Fruit fly (Drosophila melanogaster) whole organism, embryonic: ENCODE results near the gene Oatp30B.

Experiments used
- Bgb ChIP-seq: fragments of 200-800 bp; sonication (Bioruptor generic); IDR thresholded peaks from 2 replicates; pipeline ENCODE4 v1.3.6; 2022; ENCODE audit warnings: missing biosample characterization, missing genetic modification characterization; ENCODE audit not compliant: partially characterized antibody
- CG10147 ChIP-seq: fragments of 200-800 bp; sonication (Bioruptor generic); optimal IDR thresholded peaks from 2 replicates; lab custom pipeline; 2019; ENCODE audit warnings: missing biosample characterization, mild to moderate bottlenecking, missing genetic modification characterization, moderate library complexity
- CG10209 ChIP-seq: fragments of 200-800 bp; sonication (Bioruptor generic); optimal IDR thresholded peaks from 3 replicates; lab custom pipeline; 2017; ENCODE audit warnings: missing biosample characterization, mild to moderate bottlenecking, missing genetic modification characterization, missing genetic modification reagents
- CG11456 ChIP-seq: fragments of 200-800 bp; sonication (Bioruptor generic); IDR thresholded peaks from 3 replicates; pipeline ENCODE4 v1.3.6; 2022; ENCODE audit warnings: missing biosample characterization, missing genetic modification characterization
- CG15073 ChIP-seq: fragments of 200-800 bp; sonication (Bioruptor generic); optimal IDR thresholded peaks from 2 replicates; lab custom pipeline; 2016; ENCODE audit warnings: missing biosample characterization, missing genetic modification characterization
- CG15269 ChIP-seq: fragments of 200-800 bp; sonication (Bioruptor generic); optimal IDR thresholded peaks from 2 replicates; lab custom pipeline; 2018; ENCODE audit warnings: missing biosample characterization, mild to moderate bottlenecking, missing genetic modification characterization, moderate library complexity
- CG1529 ChIP-seq: fragments of 200-800 bp; sonication (Bioruptor generic); optimal IDR thresholded peaks from 3 replicates; lab custom pipeline; 2018; ENCODE audit warnings: missing biosample characterization, missing genetic modification characterization
- CG17186 ChIP-seq: fragments of 200-800 bp; sonication (Bioruptor generic); optimal IDR thresholded peaks from 3 replicates; lab custom pipeline; 2017; ENCODE audit warnings: missing biosample characterization, missing genetic modification reagents, missing genetic modification characterization
- CG17612 ChIP-seq: fragments of 200-800 bp; sonication (Bioruptor generic); IDR thresholded peaks from 2 replicates; pipeline ENCODE4 v1.3.6; 2022; ENCODE audit warnings: missing biosample characterization, missing genetic modification characterization
- CG18262 ChIP-seq: fragments of 200-800 bp; optimal IDR thresholded peaks from 3 replicates; lab custom pipeline; 2019; ENCODE audit warnings: missing biosample characterization, mild to moderate bottlenecking, missing genetic modification characterization, moderate library complexity
- CG2116 ChIP-seq: fragments of 200-800 bp; sonication (Bioruptor generic); optimal IDR thresholded peaks from 3 replicates; lab custom pipeline; 2018; ENCODE audit warnings: missing biosample characterization, mild to moderate bottlenecking, missing genetic modification characterization
- CG33213 ChIP-seq: fragments of 200-800 bp; sonication (Bioruptor generic); optimal IDR thresholded peaks from 3 replicates; lab custom pipeline; 2016; ENCODE audit warnings: missing biosample characterization, missing genetic modification characterization
- CG4707 ChIP-seq: fragments of 200-800 bp; sonication (Bioruptor generic); optimal IDR thresholded peaks from 2 replicates; lab custom pipeline; 2018; ENCODE audit warnings: missing biosample characterization, mild to moderate bottlenecking, missing genetic modification characterization, moderate library complexity
- CG4730 ChIP-seq: fragments of 200-800 bp; sonication (Bioruptor generic); IDR thresholded peaks from 2 replicates; pipeline ENCODE4 v1.3.6; 2022; ENCODE audit warnings: missing biosample characterization, missing genetic modification characterization
- CG7963 ChIP-seq: fragments of 200-800 bp; sonication (Bioruptor generic); IDR thresholded peaks from 3 replicates; pipeline ENCODE4 v1.3.6; 2022; ENCODE audit warnings: missing biosample characterization, missing genetic modification characterization; ENCODE audit not compliant: partially characterized antibody
- CG8281 ChIP-seq: fragments of 200-800 bp; sonication (Bioruptor generic); optimal IDR thresholded peaks from 2 replicates; lab custom pipeline; 2018; ENCODE audit warnings: missing biosample characterization, mild to moderate bottlenecking, missing genetic modification characterization, moderate library complexity
- D ChIP-seq, 2 experiments: fragments of 200-800 bp in 1 of 2; fragments of >200 bp in 1 of 2; sonication (Bioruptor generic) in 1 of 2; optimal IDR thresholded peaks; 2 replicates in 1 of 2; 3 replicates in 1 of 2; lab custom pipeline; 2017; ENCODE audit warnings: mild to moderate bottlenecking in 1 of 2, missing biosample characterization in 1 of 2, missing genetic modification characterization in 1 of 2, missing genetic modification reagents in 1 of 2
- Deaf1 ChIP-seq: fragments of 200-800 bp; optimal IDR thresholded peaks from 3 replicates; lab custom pipeline; 2019; ENCODE audit warnings: missing biosample characterization, mild to moderate bottlenecking, missing genetic modification characterization, moderate library complexity
- Elba2 ChIP-seq: fragments of 200-800 bp; sonication (Bioruptor generic); optimal IDR thresholded peaks from 3 replicates; lab custom pipeline; 2016; ENCODE audit warnings: missing biosample characterization, missing genetic modification characterization
- Hr78 ChIP-seq, 2 experiments: fragments of 200-800 bp in 1 of 2; fragments of >200 bp in 1 of 2; sonication (Bioruptor generic) in 1 of 2; optimal IDR thresholded peaks; 2 replicates each; lab custom pipeline; 2017 to 2019; ENCODE audit warnings: missing biosample characterization in 2 of 2, missing genetic modification characterization in 2 of 2, mild to moderate bottlenecking in 1 of 2, moderate library complexity in 1 of 2
- Kr ChIP-seq: fragments of 200-800 bp; sonication (Bioruptor generic); optimal IDR thresholded peaks from 2 replicates; lab custom pipeline; 2017; ENCODE audit warnings: missing biosample characterization, mild to moderate bottlenecking, missing genetic modification characterization
- MTF-1 ChIP-seq: fragments of 200-800 bp; sonication (Bioruptor generic); optimal IDR thresholded peaks from 2 replicates; lab custom pipeline; 2018; ENCODE audit warnings: missing biosample characterization, mild to moderate bottlenecking, missing genetic modification characterization, borderline replicate concordance
- NC2β ChIP-seq: fragments of 200-800 bp; sonication (Bioruptor generic); optimal IDR thresholded peaks from 2 replicates; lab custom pipeline; 2016; ENCODE audit warnings: missing biosample characterization, missing genetic modification characterization
- Oaz ChIP-seq: fragments of 200-800 bp; sonication (Bioruptor generic); IDR thresholded peaks from 2 replicates; pipeline ENCODE4 v1.3.6; 2022; ENCODE audit warnings: missing biosample characterization, missing genetic modification characterization
- Xrp1 ChIP-seq: fragments of 200-800 bp; sonication (Bioruptor generic); IDR thresholded peaks from 2 replicates; pipeline ENCODE4 v1.3.6; 2022; ENCODE audit warnings: missing biosample characterization, missing genetic modification characterization
- amos ChIP-seq: fragments of 200-800 bp; sonication (Bioruptor generic); IDR thresholded peaks from 2 replicates; pipeline ENCODE4 v1.3.6; 2022; ENCODE audit warnings: missing biosample characterization, missing genetic modification characterization; ENCODE audit not compliant: partially characterized antibody
- chinmo ChIP-seq: fragments of 200-800 bp; sonication (Bioruptor generic); IDR thresholded peaks from 4 replicates; pipeline ENCODE4 v1.3.6; 2022; ENCODE audit warnings: missing biosample characterization, missing genetic modification characterization; ENCODE audit not compliant: partially characterized antibody
- ci ChIP-seq: fragments of 200-800 bp; sonication (Bioruptor generic); IDR thresholded peaks from 3 replicates; pipeline ENCODE4 v1.3.6; 2022; ENCODE audit warnings: missing biosample characterization, missing genetic modification characterization
- crc ChIP-seq: fragments of 200-800 bp; sonication (Bioruptor generic); optimal IDR thresholded peaks from 2 replicates; lab custom pipeline; 2016; ENCODE audit warnings: missing biosample characterization, missing genetic modification characterization
- crol ChIP-seq: fragments of 200-800 bp; sonication (Bioruptor generic); IDR thresholded peaks from 2 replicates; pipeline ENCODE4 v1.3.6; 2022; ENCODE audit warnings: missing biosample characterization, missing genetic modification characterization
- dm ChIP-seq: fragments of 200-800 bp; sonication (Bioruptor generic); optimal IDR thresholded peaks from 3 replicates; lab custom pipeline; 2016; ENCODE audit warnings: missing biosample characterization, missing genetic modification characterization
- dmrt99B ChIP-seq: fragments of 200-800 bp; sonication (Bioruptor generic); optimal IDR thresholded peaks from 2 replicates; lab custom pipeline; 2018; ENCODE audit warnings: missing biosample characterization, mild to moderate bottlenecking, missing genetic modification characterization, moderate library complexity
- gce ChIP-seq: fragments of 200-800 bp; sonication (Bioruptor generic); IDR thresholded peaks from 3 replicates; pipeline ENCODE4 v1.3.6; 2022; ENCODE audit warnings: missing biosample characterization, missing genetic modification characterization
- gsb ChIP-seq: fragments of 200-800 bp; sonication (Bioruptor generic); IDR thresholded peaks from 2 replicates; pipeline ENCODE4 v1.3.6; 2022; ENCODE audit warnings: missing biosample characterization, missing genetic modification characterization
- hb ChIP-seq: fragments of 200-800 bp; sonication (Bioruptor generic); IDR thresholded peaks from 3 replicates; pipeline ENCODE4 v1.3.6; 2022; ENCODE audit warnings: missing biosample characterization, missing genetic modification characterization; ENCODE audit not compliant: partially characterized antibody
- insv ChIP-seq, 2 experiments: fragments of 200-800 bp; sonication (Bioruptor generic); optimal IDR thresholded peaks; 3 replicates each; lab custom pipeline; 2016 to 2018; ENCODE audit warnings: missing biosample characterization in 2 of 2, missing genetic modification characterization in 2 of 2
- kah ChIP-seq: fragments of 200-800 bp; sonication (Bioruptor generic); optimal IDR thresholded peaks from 2 replicates; lab custom pipeline; 2018; ENCODE audit warnings: missing biosample characterization, mild to moderate bottlenecking, missing genetic modification characterization
- kay ChIP-seq: fragments of 200-800 bp; sonication (Bioruptor generic); optimal IDR thresholded peaks from 2 replicates; lab custom pipeline; 2016; ENCODE audit warnings: missing biosample characterization, missing genetic modification characterization
- lab ChIP-seq: fragments of 200-800 bp; sonication (Bioruptor generic); optimal IDR thresholded peaks from 3 replicates; lab custom pipeline; 2017; ENCODE audit warnings: missing biosample characterization, missing genetic modification characterization, mild to moderate bottlenecking, moderate library complexity, missing genetic modification reagents
- mirr ChIP-seq: fragments of 200-800 bp; sonication (Bioruptor generic); optimal IDR thresholded peaks from 3 replicates; lab custom pipeline; 2018; ENCODE audit warnings: missing biosample characterization, mild to moderate bottlenecking, missing genetic modification characterization
- pita ChIP-seq: fragments of 200-800 bp; sonication (Bioruptor generic); optimal IDR thresholded peaks from 2 replicates; lab custom pipeline; 2017; ENCODE audit warnings: missing biosample characterization, mild to moderate bottlenecking, missing genetic modification characterization
- ro ChIP-seq: fragments of 200-800 bp; sonication (Bioruptor generic); IDR thresholded peaks from 2 replicates; pipeline ENCODE4 v1.3.6; 2022; ENCODE audit warnings: missing biosample characterization, missing genetic modification characterization
- salm ChIP-seq: fragments of 200-800 bp; sonication (Bioruptor generic); optimal IDR thresholded peaks from 2 replicates; lab custom pipeline; 2018; ENCODE audit warnings: missing biosample characterization, mild to moderate bottlenecking, missing genetic modification characterization
- trem ChIP-seq: fragments of 200-800 bp; optimal IDR thresholded peaks from 3 replicates; lab custom pipeline; 2019; ENCODE audit warnings: missing biosample characterization, mild to moderate bottlenecking, missing genetic modification characterization, moderate library complexity
- trh ChIP-seq: fragments of 200-800 bp; sonication (Bioruptor generic); optimal IDR thresholded peaks from 2 replicates; lab custom pipeline; 2016; ENCODE audit warnings: missing biosample characterization, missing genetic modification characterization
- tup ChIP-seq: fragments of 200-800 bp; sonication (Bioruptor generic); optimal IDR thresholded peaks from 2 replicates; lab custom pipeline; 2016; ENCODE audit warnings: missing biosample characterization, mild to moderate bottlenecking, missing genetic modification characterization, moderate library complexity
- zfh2 ChIP-seq: fragments of 200-800 bp; sonication (Bioruptor generic); optimal IDR thresholded peaks from 2 replicates; lab custom pipeline; 2016; ENCODE audit warnings: missing biosample characterization, missing genetic modification characterization

Oatp30B gene

DNA sequence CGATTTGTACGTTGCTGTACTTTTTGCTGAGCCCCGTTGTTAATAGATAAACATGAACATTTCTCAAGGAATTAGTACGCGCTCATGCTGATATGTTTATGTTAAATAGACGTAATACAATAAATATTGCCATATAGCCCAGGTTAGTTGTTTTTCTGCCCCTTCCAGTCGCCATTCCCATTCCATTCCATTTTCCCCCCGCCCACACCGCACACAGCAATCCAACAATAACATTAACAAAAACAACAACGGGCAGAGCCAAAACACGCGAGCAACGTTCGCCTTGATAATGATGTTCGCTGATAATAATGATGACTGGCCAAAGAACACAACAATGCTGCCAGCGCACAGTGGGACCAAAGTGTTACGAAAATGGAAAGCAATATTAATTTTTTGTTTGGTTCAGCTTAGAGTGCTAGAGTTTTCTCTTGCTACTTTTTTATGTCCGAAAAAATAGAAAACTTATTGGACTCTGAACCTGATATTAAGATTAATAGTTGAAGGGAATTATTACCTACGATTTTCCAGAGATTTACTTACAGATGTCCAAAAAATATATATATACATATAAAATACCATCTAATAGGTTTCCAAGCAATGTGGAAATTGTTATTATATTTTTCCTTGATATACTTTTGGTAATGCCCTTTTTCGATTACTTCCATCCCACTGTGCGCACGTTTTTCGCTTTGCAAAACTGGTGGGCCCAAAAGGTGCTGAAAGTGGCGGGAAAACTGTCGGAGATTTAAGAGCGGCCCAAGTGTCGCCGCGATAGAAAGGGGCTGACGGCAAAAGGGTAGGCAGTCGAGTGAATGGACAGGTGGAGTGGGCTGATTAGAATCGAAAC is 48.8 kb downstream of the Oatp30B start (continued):
- TF ChIP-seq CG8281 (tag; lab: Kevin White, UChicago) (peak; percentile 89), pita (GFP tag; lab: Kevin White, UChicago) (no peak), Hr78 (GFP tag; optimal IDR thresholded peaks at IDR 0.05; lab: Kevin White, UChicago) (peak in 1 of 2 experiments; percentile 87), crol (GFP tag; lab: Robert Waterston, UW) (peak; percentile 54), CG17612 (GFP tag; lab: Robert Waterston, UW) (peak; percentile 71; the same call in 1 of the 2 replicates), zfh2 (GFP tag; lab: Kevin White, UChicago) (peak; percentile 87), dmrt99B (tag; lab: Kevin White, UChicago) (peak; percentile 98), tup (peak; percentile 82), CG17186 (peak; percentile 67), NC2β (GFP tag; lab: Kevin White, UChicago) (peak; percentile 52), kah (GFP tag; lab: Kevin White, UChicago) (peak; percentile 90), Bgb (GFP tag; lab: Robert Waterston, UW) (no peak; the same call in 1 of the 2 replicates), CG10209 (GFP tag; lab: Kevin White, UChicago) (peak; percentile 98), lab (GFP tag; lab: Kevin White, UChicago) (peak; percentile 98), amos (GFP tag; lab: Robert Waterston, UW) (peak; percentile 31; the same call in 1 of the 2 replicates), CG4707 (GFP tag; lab: Kevin White, UChicago) (peak; percentile 85), CG11456 (GFP tag; lab: Robert Waterston, UW) (peak; percentile 84), D (optimal IDR thresholded peaks at IDR 0.05; lab: Kevin White, UChicago) (no peak), D (GFP tag; optimal IDR thresholded peaks at IDR 0.05; lab: Kevin White, UChicago) (peak; percentile 96), CG15073 (GFP tag; lab: Kevin White, UChicago) (peak; percentile 62), gce (GFP tag; lab: Robert Waterston, UW) (peak; percentile 64; the same call in 2 of the 3 replicates), crc (GFP tag; lab: Kevin White, UChicago) (peak; percentile 58), CG1529 (GFP tag; lab: Kevin White, UChicago) (peak; percentile 91), Oaz (GFP tag; lab: Robert Waterston, UW) (peak; percentile 86), Kr (GFP tag; lab: Kevin White, UChicago) (peak; percentile 85), ci (GFP tag; lab: Robert Waterston, UW) (peak; percentile 81), trh (GFP tag; lab: Kevin White, UChicago) (peak; percentile 87), CG4730 (GFP tag; lab: Robert Waterston, UW) (peak; percentile 74), chinmo (GFP tag; lab: Robert Waterston, UW) (no peak), CG15269 (tag; lab: Kevin White, UChicago) (peak; percentile 98), MTF-1 (peak; percentile 85), Xrp1 (peak; percentile 93), Deaf1 (tag; lab: Kevin White, UChicago) (peak; percentile 87), insv (GFP tag; optimal IDR thresholded peaks at IDR 0.05; lab: Kevin White, UChicago) (peak in 1 of 2 experiments; percentile 74), CG33213 (peak; percentile 70), salm (peak; percentile 93), mirr (GFP tag; lab: Kevin White, UChicago) (peak; percentile 64), CG7963 (GFP tag; lab: Robert Waterston, UW) (no peak), ro (GFP tag; lab: Robert Waterston, UW) (peak; percentile 72; the same call in 1 of the 2 replicates), kay (GFP tag; lab: Kevin White, UChicago) (peak; percentile 93), CG18262 (peak; percentile 98), trem (peak; percentile 91), CG2116 (GFP tag; lab: Kevin White, UChicago) (peak; percentile 81), dm (GFP tag; lab: Kevin White, UChicago) (peak; percentile 79), hb (peak; percentile 49; the same call in 1 of the 3 replicates), CG10147 (peak; percentile 97), gsb (GFP tag; lab: Robert Waterston, UW) (peak; percentile 91), Elba2 (GFP tag; lab: Kevin White, UChicago) (peak; percentile 80)
